Worm (Caenorhabditis elegans) whole organism, L2 larva: Measurements from ENCODE around the gene clec-194.
"Not testable (repeated sequence)": the region's sequence is repeated elsewhere in the genome, so short reads cannot be mapped to it uniquely, and the experiment has no call there.

Experiments
- ZK546.5 ChIP-seq: sonication (generic microtip); optimal IDR thresholded peaks from 2 replicates; lab custom pipeline; 2017; ENCODE audit warnings: missing biosample characterization, missing genetic modification characterization
- blmp-1 ChIP-seq: sonication (generic microtip); optimal IDR thresholded peaks from 2 replicates; lab custom pipeline; 2017; ENCODE audit warnings: missing genetic modification characterization, mild to moderate bottlenecking, missing compliant biosample characterization, antibody characterized with exemption, moderate library complexity; ENCODE audit not compliant: insufficient read depth
- snpc-4 ChIP-seq: fragments of 150-350 bp; optimal IDR thresholded peaks from 2 replicates; lab custom pipeline; 2014; ENCODE audit warnings: missing biosample characterization, missing genetic modification characterization
- ztf-11 ChIP-seq: sonication (generic microtip); optimal IDR thresholded peaks from 2 replicates; lab custom pipeline; 2017; ENCODE audit warnings: missing biosample characterization, missing genetic modification characterization

- TF ChIP-seq blmp-1, snpc-4, ZK546.5, ztf-11: not testable (repeated sequence)
Measured at ce11 chrIV:16842873-16843272, 11.4 kb downstream of the clec-194 start, which contains the start of gene Y116A8A.150.
